Fruit fly (Drosophila melanogaster) whole organism, embryonic: Measurements from ENCODE around the gene CG5810.

ENCODE experiments used
- Antp ChIP-seq: fragments of 200-800 bp; sonication (Bioruptor generic); optimal IDR thresholded peaks from 3 replicates; lab custom pipeline; 2016; ENCODE audit warnings: missing biosample characterization, missing genetic modification characterization
- CG10565 ChIP-seq: fragments of 200-800 bp; sonication (Bioruptor generic); optimal IDR thresholded peaks from 3 replicates; lab custom pipeline; 2016; ENCODE audit warnings: missing biosample characterization, mild to moderate bottlenecking, missing genetic modification characterization
- CG10654 ChIP-seq: fragments of 200-800 bp; sonication (Bioruptor generic); optimal IDR thresholded peaks from 2 replicates; lab custom pipeline; 2016; ENCODE audit warnings: missing biosample characterization, missing genetic modification characterization
- CG11247 ChIP-seq: fragments of 200-800 bp; sonication (Bioruptor generic); IDR thresholded peaks from 2 replicates; pipeline ENCODE4 v1.3.6; 2022; ENCODE audit warnings: missing biosample characterization, missing genetic modification characterization
- CG15514 ChIP-seq: fragments of 200-800 bp; sonication (Bioruptor generic); optimal IDR thresholded peaks from 3 replicates; lab custom pipeline; 2017; ENCODE audit warnings: missing biosample characterization, missing genetic modification characterization, mild to moderate bottlenecking, moderate library complexity, missing genetic modification reagents
- CG1647 ChIP-seq: fragments of 200-800 bp; sonication (Bioruptor generic); optimal IDR thresholded peaks from 3 replicates; lab custom pipeline; 2016; ENCODE audit warnings: missing biosample characterization, missing genetic modification characterization
- CG2116 ChIP-seq: fragments of 200-800 bp; sonication (Bioruptor generic); optimal IDR thresholded peaks from 3 replicates; lab custom pipeline; 2018; ENCODE audit warnings: missing biosample characterization, mild to moderate bottlenecking, missing genetic modification characterization
- CG2129 ChIP-seq: fragments of 200-800 bp; sonication (Bioruptor generic); IDR thresholded peaks from 2 replicates; pipeline ENCODE4 v1.3.6; 2022; ENCODE audit warnings: missing biosample characterization, missing genetic modification characterization; ENCODE audit not compliant: partially characterized antibody
- CG2875 ChIP-seq: fragments of 200-800 bp; sonication (Bioruptor generic); optimal IDR thresholded peaks from 2 replicates; lab custom pipeline; 2017; ENCODE audit warnings: missing biosample characterization, mild to moderate bottlenecking, missing genetic modification characterization, missing genetic modification reagents
- CG3163 ChIP-seq: fragments of 200-800 bp; sonication (Bioruptor generic); optimal IDR thresholded peaks from 3 replicates; lab custom pipeline; 2016; ENCODE audit warnings: missing biosample characterization, missing genetic modification characterization
- CG32772 ChIP-seq: fragments of 200-800 bp; sonication (Bioruptor generic); IDR thresholded peaks from 2 replicates; pipeline ENCODE4 v1.3.6; 2022; ENCODE audit warnings: missing biosample characterization, missing genetic modification characterization
- CG42726 ChIP-seq: fragments of 200-800 bp; sonication (Bioruptor generic); IDR thresholded peaks from 2 replicates; pipeline ENCODE4 v1.3.6; 2022; ENCODE audit warnings: missing biosample characterization, missing genetic modification characterization; ENCODE audit not compliant: partially characterized antibody
- CG4360 ChIP-seq: fragments of 200-800 bp; sonication (Bioruptor generic); IDR thresholded peaks from 2 replicates; pipeline ENCODE4 v1.3.6; 2022; ENCODE audit warnings: missing biosample characterization, missing genetic modification characterization
- CG4707 ChIP-seq: fragments of 200-800 bp; sonication (Bioruptor generic); optimal IDR thresholded peaks from 2 replicates; lab custom pipeline; 2018; ENCODE audit warnings: missing biosample characterization, mild to moderate bottlenecking, missing genetic modification characterization, moderate library complexity
- CG7357 ChIP-seq: fragments of 200-800 bp; sonication (Bioruptor generic); IDR thresholded peaks from 3 replicates; pipeline ENCODE4 v1.3.6; 2022; ENCODE audit warnings: missing biosample characterization, missing genetic modification characterization
- CG7745 ChIP-seq: fragments of 200-800 bp; sonication (Bioruptor generic); optimal IDR thresholded peaks from 2 replicates; lab custom pipeline; 2018; ENCODE audit warnings: missing biosample characterization, mild to moderate bottlenecking, missing genetic modification characterization, moderate library complexity
- Chrac-16 ChIP-seq: fragments of 200-800 bp; sonication (Bioruptor generic); optimal IDR thresholded peaks from 3 replicates; lab custom pipeline; 2016; ENCODE audit warnings: missing biosample characterization, missing genetic modification characterization
- CkIIα-i1 ChIP-seq: fragments of 200-800 bp; sonication (Bioruptor generic); IDR thresholded peaks from 2 replicates; pipeline ENCODE4 v1.3.6; 2022; ENCODE audit warnings: missing biosample characterization, missing genetic modification characterization
- Dp ChIP-seq: fragments of 200-800 bp; sonication (Bioruptor generic); optimal IDR thresholded peaks from 2 replicates; lab custom pipeline; 2018; ENCODE audit warnings: missing biosample characterization, mild to moderate bottlenecking, missing genetic modification characterization, moderate library complexity
- Fer1 ChIP-seq: fragments of 200-800 bp; sonication (Bioruptor generic); optimal IDR thresholded peaks from 2 replicates; lab custom pipeline; 2017; ENCODE audit warnings: missing biosample characterization, mild to moderate bottlenecking, missing genetic modification characterization
- Hr51 ChIP-seq, 2 experiments: fragments of 200-800 bp; sonication (Bioruptor generic); optimal IDR thresholded peaks; 2 replicates in 1 of 2; 3 replicates in 1 of 2; lab custom pipeline; 2016 to 2018; ENCODE audit warnings: missing biosample characterization in 2 of 2, missing genetic modification characterization in 2 of 2, mild to moderate bottlenecking in 1 of 2, moderate library complexity in 1 of 2
- Jarid2 ChIP-seq: fragments of 200-800 bp; sonication (Bioruptor generic); optimal IDR thresholded peaks from 3 replicates; lab custom pipeline; 2017; ENCODE audit warnings: mild to moderate bottlenecking, missing biosample characterization, missing genetic modification reagents, missing genetic modification characterization
- NC2β ChIP-seq: fragments of 200-800 bp; sonication (Bioruptor generic); optimal IDR thresholded peaks from 2 replicates; lab custom pipeline; 2016; ENCODE audit warnings: missing biosample characterization, missing genetic modification characterization
- Pdp1 ChIP-seq, 2 experiments: fragments of 200-800 bp; sonication (Bioruptor generic); optimal IDR thresholded peaks; 3 replicates each; lab custom pipeline; 2016; ENCODE audit warnings: missing biosample characterization in 2 of 2, missing genetic modification characterization in 2 of 2, mild to moderate bottlenecking in 1 of 2, moderate library complexity in 1 of 2
- Rx ChIP-seq: fragments of 200-800 bp; sonication (Bioruptor generic); IDR thresholded peaks from 2 replicates; pipeline ENCODE4 v1.3.6; 2022; ENCODE audit warnings: missing biosample characterization, missing genetic modification characterization
- Sox102F ChIP-seq: fragments of 200-800 bp; sonication (Bioruptor generic); optimal IDR thresholded peaks from 2 replicates; lab custom pipeline; 2018; ENCODE audit warnings: missing biosample characterization, mild to moderate bottlenecking, missing genetic modification characterization, moderate library complexity
- Sry-β ChIP-seq: fragments of 200-800 bp; sonication (Bioruptor generic); optimal IDR thresholded peaks from 2 replicates; lab custom pipeline; 2018; ENCODE audit warnings: missing biosample characterization, mild to moderate bottlenecking, missing genetic modification characterization, moderate library complexity
- Usf ChIP-seq: fragments of 200-800 bp; sonication (Bioruptor generic); optimal IDR thresholded peaks from 2 replicates; lab custom pipeline; 2017; ENCODE audit warnings: missing genotype, missing biosample characterization, missing genetic modification characterization
- abd-A ChIP-seq: fragments of 200-800 bp; sonication (Bioruptor generic); optimal IDR thresholded peaks from 3 replicates; lab custom pipeline; 2019; ENCODE audit warnings: missing biosample characterization, mild to moderate bottlenecking, missing genetic modification characterization, moderate library complexity
- btn ChIP-seq: fragments of 200-800 bp; sonication (Bioruptor generic); optimal IDR thresholded peaks from 2 replicates; lab custom pipeline; 2016; ENCODE audit warnings: missing biosample characterization, missing genetic modification characterization
- cas ChIP-seq: fragments of 200-800 bp; sonication (Bioruptor generic); IDR thresholded peaks from 2 replicates; pipeline ENCODE4 v1.3.6; 2022; ENCODE audit warnings: missing biosample characterization, missing genetic modification characterization
- cato ChIP-seq: fragments of 200-800 bp; sonication (Bioruptor generic); optimal IDR thresholded peaks from 2 replicates; lab custom pipeline; 2016; ENCODE audit warnings: missing biosample characterization, missing genetic modification characterization, borderline replicate concordance
- crc ChIP-seq: fragments of 200-800 bp; sonication (Bioruptor generic); optimal IDR thresholded peaks from 2 replicates; lab custom pipeline; 2016; ENCODE audit warnings: missing biosample characterization, missing genetic modification characterization
- crp ChIP-seq, 2 experiments: fragments of 200-800 bp; sonication (Bioruptor generic); optimal IDR thresholded peaks; 2 replicates in 1 of 2; 3 replicates in 1 of 2; lab custom pipeline; 2017; ENCODE audit warnings: missing biosample characterization in 2 of 2, missing genetic modification characterization in 2 of 2, mild to moderate bottlenecking in 1 of 2, moderate library complexity in 1 of 2
- dati ChIP-seq: fragments of 200-800 bp; sonication (Bioruptor generic); IDR thresholded peaks from 2 replicates; pipeline ENCODE4 v1.3.6; 2022; ENCODE audit warnings: missing biosample characterization, missing genetic modification characterization
- dmrt11E ChIP-seq: fragments of 200-800 bp; sonication (Bioruptor generic); optimal IDR thresholded peaks from 3 replicates; lab custom pipeline; 2018; ENCODE audit warnings: missing biosample characterization, mild to moderate bottlenecking, missing genetic modification characterization, moderate library complexity
- grn ChIP-seq: fragments of 200-800 bp; sonication (Bioruptor generic); optimal IDR thresholded peaks from 3 replicates; lab custom pipeline; 2017; ENCODE audit warnings: missing biosample characterization, missing genetic modification characterization
- klu ChIP-seq: fragments of 200-800 bp; sonication (Bioruptor generic); IDR thresholded peaks from 2 replicates; pipeline ENCODE4 v1.3.6; 2022; ENCODE audit warnings: missing biosample characterization, missing genetic modification characterization
- lilli ChIP-seq: fragments of 200-800 bp; sonication (Bioruptor generic); optimal IDR thresholded peaks from 3 replicates; lab custom pipeline; 2016; ENCODE audit warnings: missing biosample characterization, missing genetic modification characterization
- odd ChIP-seq: fragments of 200-800 bp; sonication (Bioruptor generic); optimal IDR thresholded peaks from 2 replicates; lab custom pipeline; 2017; ENCODE audit warnings: missing biosample characterization, mild to moderate bottlenecking, missing genetic modification characterization
- otp ChIP-seq: fragments of 200-800 bp; sonication (Bioruptor generic); IDR thresholded peaks from 3 replicates; pipeline ENCODE4, ENCODE4 v1.3.6; 2022; ENCODE audit warnings: missing biosample characterization, missing genetic modification characterization
- pb ChIP-seq: fragments of 200-800 bp; sonication (Bioruptor generic); optimal IDR thresholded peaks from 3 replicates; lab custom pipeline; 2016; ENCODE audit warnings: missing biosample characterization, missing genetic modification characterization
- peb ChIP-seq: fragments of 200-800 bp; sonication (Bioruptor generic); IDR thresholded peaks from 2 replicates; pipeline ENCODE4 v1.3.6; 2022; ENCODE audit warnings: missing biosample characterization, missing genetic modification characterization
- psq ChIP-seq: fragments of 200-800 bp; sonication (Bioruptor generic); optimal IDR thresholded peaks from 2 replicates; lab custom pipeline; 2017; ENCODE audit warnings: missing biosample characterization, missing genetic modification characterization
- pum ChIP-seq: fragments of 200-800 bp; sonication (Bioruptor generic); optimal IDR thresholded peaks from 2 replicates; lab custom pipeline; 2016; ENCODE audit warnings: missing biosample characterization, missing genetic modification characterization
- sens-2 ChIP-seq: fragments of 200-800 bp; sonication (Bioruptor generic); IDR thresholded peaks from 2 replicates; pipeline ENCODE4 v1.3.6; 2022; ENCODE audit warnings: missing biosample characterization, missing genetic modification characterization
- shn ChIP-seq: fragments of 200-800 bp; sonication (Bioruptor generic); optimal IDR thresholded peaks from 3 replicates; lab custom pipeline; 2016; ENCODE audit warnings: missing biosample characterization, missing genetic modification characterization
- sima ChIP-seq: fragments of 200-800 bp; sonication (Bioruptor generic); optimal IDR thresholded peaks from 2 replicates; lab custom pipeline; 2016; ENCODE audit warnings: missing biosample characterization, missing genetic modification characterization
- sr ChIP-seq: fragments of 200-800 bp; sonication (Bioruptor generic); IDR thresholded peaks from 3 replicates; pipeline ENCODE4 v1.3.6; 2022; ENCODE audit warnings: missing biosample characterization, missing genetic modification characterization
- sug ChIP-seq: fragments of 200-800 bp; optimal IDR thresholded peaks from 2 replicates; lab custom pipeline; 2019; ENCODE audit warnings: missing biosample characterization, mild to moderate bottlenecking, missing genetic modification characterization, moderate library complexity
- ttk ChIP-seq: fragments of 200-800 bp; sonication (Bioruptor generic); IDR thresholded peaks from 2 replicates; pipeline ENCODE4 v2.1.2; 2022; ENCODE audit warnings: missing biosample characterization, missing genetic modification characterization
- vvl ChIP-seq: fragments of 200-800 bp; sonication (Bioruptor generic); IDR thresholded peaks from 2 replicates; pipeline ENCODE4 v1.3.6; 2022; ENCODE audit warnings: missing biosample characterization, missing genetic modification characterization

Gene CG5810

DNA sequence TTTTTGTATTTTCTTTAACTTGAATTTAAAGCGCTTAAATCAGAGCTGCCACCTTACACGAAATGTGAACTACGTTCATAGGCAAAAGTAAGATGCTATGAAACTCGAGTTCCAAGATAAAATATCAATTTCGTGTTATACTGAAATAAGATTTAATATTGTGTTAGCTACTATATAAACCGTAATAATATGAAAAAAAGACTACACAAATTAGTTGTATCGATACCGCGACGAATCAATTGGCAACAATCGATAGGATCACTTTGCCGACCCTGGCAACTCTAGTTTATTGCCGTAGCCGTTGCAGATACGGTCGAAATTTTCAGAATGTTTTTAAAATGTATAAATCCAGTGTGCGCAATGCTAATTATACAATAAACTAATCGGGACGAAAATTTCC is 23.1 kb upstream of the CG5810 start, which contains the start of gene SNF4Agamma (continued):
- no peak for TF ChIP-seq dati (GFP tag; lab: Robert Waterston, UW)
- TF ChIP-seq CG10565 (GFP tag; lab: Kevin White, UChicago): no peak
- no peak for TF ChIP-seq Sry-β (GFP tag; lab: Kevin White, UChicago)
- TF ChIP-seq Hr51 (GFP tag; optimal IDR thresholded peaks at IDR 0.05; lab: Kevin White, UChicago): no peak
- no peak for TF ChIP-seq NC2β (GFP tag; lab: Kevin White, UChicago)
- no peak for TF ChIP-seq abd-A (tag; lab: Kevin White, UChicago)
- TF ChIP-seq Pdp1 (GFP tag; optimal IDR thresholded peaks at IDR 0.05; lab: Kevin White, UChicago): peak in 1 of 2 experiments; percentile 24
- TF ChIP-seq Dp (GFP tag; lab: Kevin White, UChicago): peak; percentile 92
- TF ChIP-seq Usf (GFP tag; lab: Kevin White, UChicago): no peak
- no peak for TF ChIP-seq CG4707
- peak; percentile 5 for TF ChIP-seq Chrac-16 (GFP tag; lab: Kevin White, UChicago)
- TF ChIP-seq CG2875: no peak
- TF ChIP-seq CG42726 (GFP tag; lab: Robert Waterston, UW): no peak
- TF ChIP-seq peb: no peak
- TF ChIP-seq pum (GFP tag; lab: Kevin White, UChicago): peak; percentile 14
- no peak for TF ChIP-seq CG11247
- no peak for TF ChIP-seq Fer1 (GFP tag; lab: Kevin White, UChicago)
- TF ChIP-seq sens-2 (GFP tag; lab: Robert Waterston, UW): no peak
- TF ChIP-seq Rx (GFP tag; lab: Robert Waterston, UW): no peak
- no peak for TF ChIP-seq CG7745 (tag; lab: Kevin White, UChicago)
- TF ChIP-seq CG10654 (GFP tag; lab: Kevin White, UChicago): peak; percentile 22
- no peak for TF ChIP-seq Antp
- TF ChIP-seq vvl (GFP tag; lab: Robert Waterston, UW): 0 out of 2 replicates have a peak, but pooled peaks have one; percentile 37
- peak; percentile 3 for TF ChIP-seq grn (GFP tag; lab: Kevin White, UChicago)
- no peak for TF ChIP-seq CG1647 (GFP tag; lab: Kevin White, UChicago)
- TF ChIP-seq CG3163 (GFP tag; lab: Kevin White, UChicago): no peak
- TF ChIP-seq Sox102F (GFP tag; lab: Kevin White, UChicago): no peak
- peak; percentile 35 for TF ChIP-seq CG2116 (GFP tag; lab: Kevin White, UChicago)
- peak; percentile 65 for TF ChIP-seq CG15514 (GFP tag; lab: Kevin White, UChicago)
- TF ChIP-seq btn (GFP tag; lab: Kevin White, UChicago): no peak
- TF ChIP-seq shn (GFP tag; lab: Kevin White, UChicago): no peak
- no peak for TF ChIP-seq pb (GFP tag; lab: Kevin White, UChicago)
- no peak for TF ChIP-seq sima (GFP tag; lab: Kevin White, UChicago)
- peak; percentile 60 for TF ChIP-seq CG2129 (GFP tag; lab: Robert Waterston, UW)
- peak; percentile 48 for TF ChIP-seq lilli (GFP tag; lab: Kevin White, UChicago)
- TF ChIP-seq cato (GFP tag; lab: Kevin White, UChicago): no peak
- no peak for TF ChIP-seq klu (GFP tag; lab: Robert Waterston, UW)
- TF ChIP-seq sr (GFP tag; lab: Robert Waterston, UW): no peak
- TF ChIP-seq Jarid2 (GFP tag; lab: Kevin White, UChicago): no peak
- TF ChIP-seq CkIIα-i1 (GFP tag; lab: Robert Waterston, UW): no peak
- no peak for TF ChIP-seq psq (GFP tag; lab: Kevin White, UChicago)
- no peak for TF ChIP-seq CG7357 (GFP tag; lab: Robert Waterston, UW)
- TF ChIP-seq sug (tag; lab: Kevin White, UChicago): peak; percentile 63
- TF ChIP-seq odd (GFP tag; lab: Kevin White, UChicago): no peak
- TF ChIP-seq ttk (GFP tag; lab: Robert Waterston, UW): no peak
- no peak for TF ChIP-seq otp
- no peak for TF ChIP-seq CG4360 (GFP tag; lab: Robert Waterston, UW)
- TF ChIP-seq CG32772: no peak
- no peak for TF ChIP-seq dmrt11E
- TF ChIP-seq crc (GFP tag; lab: Kevin White, UChicago): no peak
- TF ChIP-seq crp (GFP tag; optimal IDR thresholded peaks at IDR 0.05; lab: Kevin White, UChicago): no peak
- no peak for TF ChIP-seq cas (GFP tag; lab: Robert Waterston, UW)
